Worm (Caenorhabditis elegans) whole organism, L1 larva: ENCODE data around the gene clec-58.

Source experiments
- C04F5.9 ChIP-seq: sonication (generic microtip); optimal IDR thresholded peaks from 2 replicates; lab custom pipeline; 2016; ENCODE audit warnings: missing genetic modification characterization, missing compliant biosample characterization
- C16A3.4 ChIP-seq: fragments of 150-350 bp; optimal IDR thresholded peaks from 2 replicates; lab custom pipeline; 2014; ENCODE audit warnings: missing biosample characterization, missing genetic modification characterization
- blmp-1 ChIP-seq: fragments of 150-350 bp; optimal IDR thresholded peaks from 2 replicates; lab custom pipeline; 2014; ENCODE audit warnings: missing biosample characterization, missing genetic modification characterization
- ceh-63 ChIP-seq: fragments of 200-800 bp; sonication (Bioruptor generic); optimal IDR thresholded peaks from 2 replicates; lab custom pipeline; 2018; ENCODE audit warnings: mild to moderate bottlenecking, missing genetic modification characterization, missing compliant biosample characterization
- ceh-8 ChIP-seq: fragments of 200-800 bp; sonication (Bioruptor generic); optimal IDR thresholded peaks from 2 replicates; lab custom pipeline; 2018; ENCODE audit warnings: mild to moderate bottlenecking, missing genetic modification characterization, moderate library complexity, missing compliant biosample characterization
- ceh-88 ChIP-seq: fragments of 200-800 bp; sonication (Bioruptor generic); IDR thresholded peaks from 2 replicates; pipeline ENCODE4 v1.3.6; 2022; ENCODE audit warnings: missing genetic modification characterization, missing compliant biosample characterization
- dpl-1 ChIP-seq, 3 experiments: fragments of 150-350 bp in 2 of 3; sonication (generic microtip) in 1 of 3; optimal IDR thresholded peaks; 2 replicates each; lab custom pipeline; 2014 to 2017; ENCODE audit warnings: missing biosample characterization in 3 of 3, missing genetic modification characterization in 3 of 3, missing genetic modification reagents in 3 of 3
- efl-1 ChIP-seq, 4 experiments: fragments of 150-350 bp; optimal IDR thresholded peaks in 3 of 4; peaks in 1 of 4; 1 replicate in 1 of 4; 2 replicates in 3 of 4; lab custom pipeline; 2014; ENCODE audit warnings: missing biosample characterization in 2 of 4, missing genetic modification characterization in 2 of 4, missing genetic modification reagents in 2 of 4
- egl-27 ChIP-seq, 2 experiments: fragments of 150-350 bp in 1 of 2; sonication (generic microtip); optimal IDR thresholded peaks; 3 replicates each; lab custom pipeline; 2017 to 2018; ENCODE audit warnings: missing biosample characterization in 2 of 2, missing genetic modification characterization in 2 of 2, missing genetic modification reagents in 2 of 2
- elt-2 ChIP-seq: sonication (generic microtip); optimal IDR thresholded peaks from 2 replicates; lab custom pipeline; 2016; ENCODE audit warnings: missing genetic modification characterization, mild to moderate bottlenecking, inconsistent platforms, missing compliant biosample characterization, missing genetic modification reagents
- elt-3 ChIP-seq, 6 experiments: fragments of 150-350 bp in 1 of 6; sonication (generic microtip); optimal IDR thresholded peaks; 2 replicates each; lab custom pipeline; 2017 to 2018; ENCODE audit warnings: missing biosample characterization in 6 of 6, missing genetic modification characterization in 6 of 6, inconsistent platforms in 1 of 6
- ets-5 ChIP-seq: fragments of 200-800 bp; sonication (Bioruptor generic); IDR thresholded peaks from 2 replicates; pipeline ENCODE4 v1.3.6; 2022; ENCODE audit warnings: missing genetic modification characterization, missing compliant biosample characterization
- fkh-4 ChIP-seq: sonication (generic microtip); optimal IDR thresholded peaks from 2 replicates; lab custom pipeline; 2016; ENCODE audit warnings: missing compliant biosample characterization, missing genetic modification characterization, borderline replicate concordance
- fkh-8 ChIP-seq: sonication (generic microtip); optimal IDR thresholded peaks from 2 replicates; lab custom pipeline; 2016; ENCODE audit warnings: mild to moderate bottlenecking, missing genetic modification characterization, missing compliant biosample characterization
- fos-1 ChIP-seq: fragments of 150-350 bp; optimal IDR thresholded peaks from 2 replicates; lab custom pipeline; 2014; ENCODE audit warnings: missing biosample characterization, missing genetic modification characterization
- jun-1 ChIP-seq: fragments of 150-350 bp; optimal IDR thresholded peaks from 2 replicates; lab custom pipeline; 2014; ENCODE audit warnings: missing biosample characterization, missing genetic modification reagents, missing genetic modification characterization
- lin-13 ChIP-seq: fragments of 150-350 bp; optimal IDR thresholded peaks from 2 replicates; lab custom pipeline; 2014; ENCODE audit warnings: missing biosample characterization, missing genetic modification reagents, missing genetic modification characterization
- lin-14 ChIP-seq: fragments of 200-800 bp; sonication (Bioruptor generic); optimal IDR thresholded peaks from 2 replicates; lab custom pipeline; 2018; ENCODE audit warnings: mild to moderate bottlenecking, missing genetic modification characterization, moderate library complexity, missing compliant biosample characterization
- lir-3 ChIP-seq: sonication (generic microtip); optimal IDR thresholded peaks from 2 replicates; lab custom pipeline; 2016; ENCODE audit warnings: mild to moderate bottlenecking, missing genetic modification characterization, moderate library complexity, missing compliant biosample characterization; ENCODE audit not compliant: poor library complexity
- lsy-2 ChIP-seq, 2 experiments: fragments of 150-350 bp; optimal IDR thresholded peaks; 2 replicates each; lab custom pipeline; 2014; ENCODE audit warnings: missing biosample characterization in 2 of 2, missing genetic modification characterization in 2 of 2
- mdl-1 ChIP-seq, 2 experiments: fragments of 150-350 bp; optimal IDR thresholded peaks; 2 replicates each; lab custom pipeline; 2014 to 2017; ENCODE audit warnings: missing biosample characterization in 2 of 2, missing genetic modification characterization in 2 of 2, inconsistent platforms in 1 of 2
- mef-2 ChIP-seq: fragments of 150-350 bp; optimal IDR thresholded peaks from 2 replicates; lab custom pipeline; 2014; ENCODE audit warnings: missing biosample characterization, missing genetic modification characterization
- mep-1 ChIP-seq: fragments of 150-350 bp; optimal IDR thresholded peaks from 2 replicates; lab custom pipeline; 2014; ENCODE audit warnings: missing biosample characterization, missing genetic modification characterization
- nhr-11 ChIP-seq: fragments of 150-350 bp; optimal IDR thresholded peaks from 2 replicates; lab custom pipeline; 2014; ENCODE audit warnings: missing biosample characterization, missing genetic modification characterization
- nhr-19 ChIP-seq: fragments of 200-800 bp; sonication (Bioruptor generic); conservative IDR thresholded peaks from 2 replicates; pipeline ENCODE4 v1.3.6; 2022; ENCODE audit warnings: missing genetic modification characterization, missing compliant biosample characterization
- nhr-20 ChIP-seq: sonication (generic microtip); optimal IDR thresholded peaks from 2 replicates; lab custom pipeline; 2016; ENCODE audit warnings: mild to moderate bottlenecking, missing genetic modification characterization, missing compliant biosample characterization
- nhr-237 ChIP-seq: fragments of 150-350 bp; optimal IDR thresholded peaks from 2 replicates; lab custom pipeline; 2014; ENCODE audit warnings: missing biosample characterization, missing genetic modification characterization
- nhr-47 ChIP-seq: sonication (generic microtip); optimal IDR thresholded peaks from 2 replicates; lab custom pipeline; 2016; ENCODE audit warnings: mild to moderate bottlenecking, missing genetic modification characterization, moderate library complexity, missing compliant biosample characterization
- nhr-71 ChIP-seq: sonication (generic microtip); optimal IDR thresholded peaks from 2 replicates; lab custom pipeline; 2016; ENCODE audit warnings: mild to moderate bottlenecking, missing genetic modification characterization, moderate library complexity, missing compliant biosample characterization
- nhr-84 ChIP-seq: sonication (generic microtip); optimal IDR thresholded peaks from 2 replicates; lab custom pipeline; 2017; ENCODE audit warnings: missing biosample characterization, missing genetic modification characterization
- nhr-85 ChIP-seq: sonication (generic microtip); peaks from one replicate; lab custom pipeline; 2016; ENCODE audit warnings: missing genetic modification characterization, inconsistent platforms, missing compliant biosample characterization
- nhr-90 ChIP-seq: sonication (generic microtip); optimal IDR thresholded peaks from 2 replicates; lab custom pipeline; 2016; ENCODE audit warnings: mild to moderate bottlenecking, missing genetic modification characterization, missing compliant biosample characterization; ENCODE audit not compliant: poor library complexity
- pag-3 ChIP-seq: sonication (generic microtip); optimal IDR thresholded peaks from 2 replicates; lab custom pipeline; 2017; ENCODE audit warnings: missing genetic modification characterization, mild to moderate bottlenecking, missing compliant biosample characterization, antibody characterized with exemption, borderline replicate concordance; ENCODE audit not compliant: insufficient read depth
- rnt-1 ChIP-seq: sonication (generic microtip); optimal IDR thresholded peaks from 2 replicates; lab custom pipeline; 2016; ENCODE audit warnings: mild to moderate bottlenecking, missing genetic modification characterization, moderate library complexity, missing compliant biosample characterization
- skn-1 ChIP-seq: fragments of 150-350 bp; optimal IDR thresholded peaks from 2 replicates; lab custom pipeline; 2014; ENCODE audit warnings: missing biosample characterization, missing genetic modification characterization
- snu-23 ChIP-seq: sonication (generic microtip); optimal IDR thresholded peaks from 2 replicates; lab custom pipeline; 2016; ENCODE audit warnings: missing genetic modification characterization, missing compliant biosample characterization
- tbx-2 ChIP-seq: sonication (generic microtip); optimal IDR thresholded peaks from 2 replicates; lab custom pipeline; 2016; ENCODE audit warnings: missing genetic modification characterization, missing compliant biosample characterization
- unc-130 ChIP-seq: fragments of 150-350 bp; optimal IDR thresholded peaks from 2 replicates; lab custom pipeline; 2017; ENCODE audit warnings: missing biosample characterization, missing genetic modification characterization, inconsistent platforms
- unc-30 ChIP-seq: sonication (generic microtip); optimal IDR thresholded peaks from 2 replicates; lab custom pipeline; 2017; ENCODE audit warnings: missing biosample characterization, missing genetic modification characterization
- unc-86 ChIP-seq: sonication (generic microtip); optimal IDR thresholded peaks from 2 replicates; lab custom pipeline; 2016; ENCODE audit warnings: missing genetic modification characterization, missing compliant biosample characterization
- zip-4 ChIP-seq: fragments of 200-800 bp; sonication (Bioruptor generic); optimal IDR thresholded peaks from 2 replicates; lab custom pipeline; 2018; ENCODE audit warnings: mild to moderate bottlenecking, missing genetic modification characterization, moderate library complexity, missing compliant biosample characterization
- ztf-4 ChIP-seq: fragments of 150-350 bp; optimal IDR thresholded peaks from 2 replicates; lab custom pipeline; 2014; ENCODE audit warnings: missing biosample characterization, missing genetic modification characterization

The clec-58 gene

ce11 chrII:10447348-10448316 lies 28.3 kb downstream of the clec-58 start, which contains the start of gene ZK673.2 (continued):
- no peak for TF ChIP-seq unc-86 (tag; lab: Kevin White, UChicago)
- peak in 1 of 2 experiments; percentile 53 for TF ChIP-seq lsy-2 (tag; optimal IDR thresholded peaks at IDR 0.05; lab: Kevin White, UChicago)
- peak; percentile 75 for TF ChIP-seq nhr-71 (tag; lab: Kevin White, UChicago)
- peak; percentile 29 for TF ChIP-seq fkh-8
- peak in 1 of 2 experiments; percentile 64 for TF ChIP-seq mdl-1 (tag; optimal IDR thresholded peaks at IDR 0.05; lab: Kevin White, UChicago)
- TF ChIP-seq lin-13, result peak; percentile 21
- TF ChIP-seq mef-2, result no peak
- peak; percentile 45; the same call in 1 of the 2 replicates for TF ChIP-seq nhr-19
- TF ChIP-seq jun-1 (tag; lab: Kevin White, UChicago), result no peak
- no peak for TF ChIP-seq skn-1 (tag; lab: Kevin White, UChicago)
- no peak for TF ChIP-seq zip-4 (GFP tag; lab: Kevin White, UChicago)
- TF ChIP-seq nhr-84 (tag; lab: Kevin White, UChicago), result no peak
- no peak for TF ChIP-seq efl-1 (optimal IDR thresholded peaks at IDR 0.05; lab: Kevin White, UChicago)
- TF ChIP-seq efl-1 (GFP tag; optimal IDR thresholded peaks at IDR 0.05 in 1 of 2; lab: Kevin White, UChicago), result peak; percentile 7 to 93
- TF ChIP-seq ets-5, result no peak
- TF ChIP-seq blmp-1 (tag; lab: Kevin White, UChicago), result peak; percentile 80
- TF ChIP-seq nhr-20 (tag; lab: Kevin White, UChicago), result peak; percentile 67
- TF ChIP-seq ceh-8 (GFP tag; lab: Kevin White, UChicago), result no peak
- peak; percentile 46 for TF ChIP-seq nhr-90 (tag; lab: Kevin White, UChicago)
- peak; percentile 55 for TF ChIP-seq snu-23 (GFP tag; lab: Kevin White, UChicago)
- peak; percentile 32 for TF ChIP-seq nhr-11
- peak; percentile 64 for TF ChIP-seq lin-14 (GFP tag; lab: Kevin White, UChicago)
- TF ChIP-seq nhr-85 (tag; lab: Kevin White, UChicago), result peak; percentile 94

ce11 chrII:10446814-10447213 lies 29.1 kb downstream of the clec-58 start:
- TF ChIP-seq dpl-1 (GFP tag; optimal IDR thresholded peaks at IDR 0.05; lab: Kevin White, UChicago) (peak in 1 of 3 experiments; percentile 20), rnt-1 (tag; lab: Kevin White, UChicago) (peak; percentile 52), C16A3.4 (tag; lab: Kevin White, UChicago) (no peak)

- peak; percentile 11 for TF ChIP-seq nhr-47 (tag; lab: Kevin White, UChicago)
- TF ChIP-seq unc-130 (tag; lab: Kevin White, UChicago), result peak; percentile 86
- TF ChIP-seq ceh-63 (GFP tag; lab: Kevin White, UChicago), result no peak
- TF ChIP-seq elt-3 (tag; optimal IDR thresholded peaks at IDR 0.05; lab: Kevin White, UChicago), result peak in 2 of 6 experiments; percentile 31 to 87
- TF ChIP-seq nhr-85 (tag; lab: Kevin White, UChicago), result peak; percentile 87
- no peak for TF ChIP-seq fkh-4 (tag; lab: Kevin White, UChicago)
- peak; percentile 72 for TF ChIP-seq lin-14 (GFP tag; lab: Kevin White, UChicago)
- TF ChIP-seq lsy-2 (tag; optimal IDR thresholded peaks at IDR 0.05; lab: Kevin White, UChicago), result peak; percentile 12 to 44
- peak; percentile 51 for TF ChIP-seq rnt-1 (tag; lab: Kevin White, UChicago)
- TF ChIP-seq nhr-20 (tag; lab: Kevin White, UChicago), result peak; percentile 88
- TF ChIP-seq pag-3 (tag; lab: Kevin White, UChicago), result peak; percentile 0
- no peak for TF ChIP-seq nhr-237 (tag; lab: Kevin White, UChicago)
- peak; percentile 4 for TF ChIP-seq C16A3.4 (tag; lab: Kevin White, UChicago)
- peak; percentile 53 for TF ChIP-seq lir-3 (tag; lab: Kevin White, UChicago)
- TF ChIP-seq blmp-1 (tag; lab: Kevin White, UChicago), result peak; percentile 92
- no peak for TF ChIP-seq C04F5.9 (tag; lab: Kevin White, UChicago)
- peak; percentile 78 for TF ChIP-seq snu-23 (GFP tag; lab: Kevin White, UChicago)
- no peak for TF ChIP-seq fos-1 (tag; lab: Kevin White, UChicago)
- peak in 2 of 3 experiments; percentile 6 to 42 for TF ChIP-seq dpl-1 (GFP tag; optimal IDR thresholded peaks at IDR 0.05; lab: Kevin White, UChicago)
- TF ChIP-seq mdl-1 (tag; optimal IDR thresholded peaks at IDR 0.05; lab: Kevin White, UChicago), result peak in 1 of 2 experiments; percentile 80
- TF ChIP-seq unc-30 (tag; lab: Kevin White, UChicago), result no peak
- peak; percentile 8 for TF ChIP-seq lin-13
- no peak for TF ChIP-seq egl-27 (tag; optimal IDR thresholded peaks at IDR 0.05; lab: Kevin White, UChicago)
- no peak for TF ChIP-seq efl-1 (optimal IDR thresholded peaks at IDR 0.05; lab: Kevin White, UChicago)
- peak in 1 of 2 experiments; percentile 50 for TF ChIP-seq efl-1 (GFP tag; optimal IDR thresholded peaks at IDR 0.05 in 1 of 2; lab: Kevin White, UChicago)
- no peak for TF ChIP-seq ceh-88 (GFP tag; lab: Robert Waterston, UW)
- peak; percentile 61 for TF ChIP-seq ztf-4 (tag; lab: Kevin White, UChicago)
- peak; percentile 56 for TF ChIP-seq tbx-2 (tag; lab: Kevin White, UChicago)
- TF ChIP-seq nhr-19, result peak; percentile 85
- peak; percentile 65 for TF ChIP-seq elt-2
- TF ChIP-seq mep-1 (tag; lab: Kevin White, UChicago), result peak; percentile 57
- peak; percentile 85 for TF ChIP-seq nhr-71 (tag; lab: Kevin White, UChicago)
Observed at ce11 chrII:10446300-10446699, 29.6 kb downstream of the clec-58 start.
